Worm (Caenorhabditis elegans): Measurements from ENCODE around the gene rcd-1.

Gene rcd-1

DNA sequence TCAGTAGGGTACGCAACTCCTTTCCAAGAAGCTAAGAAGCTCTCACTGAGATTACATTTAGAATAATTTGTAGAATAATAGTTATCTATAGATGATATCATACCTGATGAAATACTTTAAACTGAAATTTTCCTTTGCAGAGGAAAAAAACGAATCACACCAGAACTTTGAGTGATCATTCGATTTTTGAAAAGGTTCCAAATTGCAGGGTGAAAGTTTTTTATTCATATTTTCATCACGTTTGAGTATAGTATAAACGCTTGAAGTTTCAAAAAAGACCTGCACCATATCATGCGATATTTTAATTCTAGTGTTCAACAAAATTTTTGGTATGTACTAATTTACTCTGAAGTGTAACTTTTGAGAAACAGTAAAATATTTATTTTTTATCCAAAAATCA is 39.1 kb upstream of the rcd-1 start, which contains the start of gene srh-100:
TSS of gene srh-100 (minus strand) at position 101 of the 400 bp plus-strand sequence.
- TF ChIP-seq hmg-20 (GFP tag; IDR thresholded peaks at IDR 0.05) (no peak), mxl-1 (tag; optimal IDR thresholded peaks at IDR 0.05) (no peak), let-526 (GFP tag; IDR thresholded peaks at IDR 0.05) (no peak), nhr-179 (tag; optimal IDR thresholded peaks at IDR 0.05) (no peak), F57A8.1 (GFP tag; optimal IDR thresholded peaks at IDR 0.05) (no peak), nfya-2 (GFP tag; IDR thresholded peaks at IDR 0.05) (no peak), aptf-2 (GFP tag; conservative IDR thresholded peaks at IDR 0.05) (no peak), mes-4 (tag; optimal IDR thresholded peaks at IDR 0.05) (no peak)

- no peak for TF ChIP-seq sptf-2 (GFP tag; optimal IDR thresholded peaks at IDR 0.05)
- no peak for TF ChIP-seq F10E7.11 (tag; optimal IDR thresholded peaks at IDR 0.05)
- no peak for TF ChIP-seq T26A5.8 (tag; optimal IDR thresholded peaks at IDR 0.05)
- TF ChIP-seq B0035.1 (tag; optimal IDR thresholded peaks at IDR 0.05): no peak
- no peak for TF ChIP-seq hlh-26 (GFP tag; conservative IDR thresholded peaks at IDR 0.05)
- TF ChIP-seq pbrm-1 (GFP tag; IDR thresholded peaks at IDR 0.05): no peak
- TF ChIP-seq nhr-90 (tag; optimal IDR thresholded peaks at IDR 0.05): no peak
- no peak for TF ChIP-seq F52B5.7 (tag; optimal IDR thresholded peaks at IDR 0.05)
These were observed 37.2 kb upstream of the rcd-1 start, which contains the start of gene srh-99 for ce11 chrII:3716455-3716854. Gene srh-99, minus strand, starts transcription at chrII:3716555.

- TF ChIP-seq F22D6.2 (tag; optimal IDR thresholded peaks at IDR 0.05): no peak
- TF ChIP-seq nfyb-1 (GFP tag; IDR thresholded peaks at IDR 0.05): 0 out of 2 replicates have a peak, but pooled peaks have one; percentile 11
These were observed 36.7 kb upstream of the rcd-1 start, which contains the start of gene fbxc-52 for ce11 chrII:3716961-3717360. Gene fbxc-52, plus strand, starts transcription at chrII:3717261.

DNA sequence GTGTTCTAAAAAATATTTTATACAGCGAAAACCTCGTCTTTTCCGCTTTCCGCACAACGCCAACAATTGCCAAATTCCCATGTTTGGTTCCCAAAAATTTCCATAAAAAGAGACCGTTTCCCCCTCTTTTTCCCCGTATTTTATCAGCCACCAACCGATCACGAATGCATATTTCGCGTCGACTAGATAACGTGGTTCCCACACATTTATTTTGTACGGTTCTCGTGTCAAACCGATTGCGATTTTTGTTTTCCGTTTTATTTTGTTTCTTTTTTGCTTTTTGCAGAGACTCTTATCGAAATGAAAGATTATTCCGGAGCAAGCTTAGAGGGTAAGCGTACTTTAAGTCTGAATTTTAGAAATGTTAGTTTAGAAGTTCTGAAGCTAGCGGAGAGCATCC is 32.7 kb upstream of the rcd-1 start, which contains the start of gene C46E10.3:
TSS of gene C46E10.3 (plus strand) at position 301 of the 400 bp plus-strand sequence.
- TF ChIP-seq bed-1 (GFP tag; IDR thresholded peaks at IDR 0.05) (no peak), Y79H2A.3 (GFP tag; conservative IDR thresholded peaks at IDR 0.05) (no peak), Y67H2A.10 (GFP tag; conservative IDR thresholded peaks at IDR 0.05) (no peak), ccch-3 (GFP tag; optimal IDR thresholded peaks at IDR 0.05) (no peak), ceh-58 (GFP tag; IDR thresholded peaks at IDR 0.05) (no peak), snpc-3.4 (tag; optimal IDR thresholded peaks at IDR 0.05) (no peak), egrh-3 (GFP tag; IDR thresholded peaks at IDR 0.05) (no peak), madf-10 (tag; optimal IDR thresholded peaks at IDR 0.05) (no peak), nfya-1 (tag; optimal IDR thresholded peaks at IDR 0.05; ENCODE audit: borderline replicate concordance, insufficient read depth) (no peak)

- TF ChIP-seq nhr-80 (tag; optimal IDR thresholded peaks at IDR 0.05): no peak
- no peak for TF ChIP-seq F49E8.2 (tag; optimal IDR thresholded peaks at IDR 0.05; ENCODE audit: insufficient read depth)
- TF ChIP-seq zfh-2 (GFP tag; conservative IDR thresholded peaks at IDR 0.05): no peak
- TF ChIP-seq F10E7.11 (tag; optimal IDR thresholded peaks at IDR 0.05): no peak
- TF ChIP-seq zim-3 (tag; optimal IDR thresholded peaks at IDR 0.05): no peak
- TF ChIP-seq attf-6 (GFP tag; IDR thresholded peaks at IDR 0.05): no peak
- no peak for TF ChIP-seq bed-1 (GFP tag; IDR thresholded peaks at IDR 0.05)
- TF ChIP-seq mes-4 (tag; optimal IDR thresholded peaks at IDR 0.05): no peak
- TF ChIP-seq ztf-25 (GFP tag; IDR thresholded peaks at IDR 0.05): no peak
- TF ChIP-seq ZK185.1 (tag; optimal IDR thresholded peaks at IDR 0.05; ENCODE audit: poor library complexity, severe bottlenecking): no peak
- no peak for TF ChIP-seq mcd-1 (GFP tag; IDR thresholded peaks at IDR 0.05)
- TF ChIP-seq ceh-40 (GFP tag; IDR thresholded peaks at IDR 0.05): no peak
- no peak for TF ChIP-seq nfyb-1 (GFP tag; IDR thresholded peaks at IDR 0.05)
- no peak for TF ChIP-seq nfya-1 (tag; optimal IDR thresholded peaks at IDR 0.05; ENCODE audit: borderline replicate concordance, insufficient read depth)
- no peak for TF ChIP-seq cebp-1 (GFP tag; IDR thresholded peaks at IDR 0.05)
- TF ChIP-seq cebp-1 (tag; optimal IDR thresholded peaks at IDR 0.05): no peak
These were observed 29.5 kb upstream of the rcd-1 start, which contains the start of gene C46E10.1 for ce11 chrII:3724175-3724715. Gene C46E10.1, plus strand, starts transcription at chrII:3724225.

All from whole organism, young adult.